Worm (Caenorhabditis elegans) whole organism, mixed stage, embryonic: Measurements from ENCODE around the gene lido-1.

ENCODE experiments used
- ceh-39 ChIP-seq: fragments of 150-350 bp; optimal IDR thresholded peaks from 2 replicates; lab custom pipeline; 2014; ENCODE audit warnings: missing biosample characterization, missing genetic modification characterization
- flh-1 ChIP-seq: fragments of 200-800 bp; sonication (Bioruptor generic); optimal IDR thresholded peaks from 2 replicates; lab custom pipeline; 2018; ENCODE audit warnings: mild to moderate bottlenecking, missing genetic modification characterization, moderate library complexity, missing compliant biosample characterization
- ztf-11 ChIP-seq: fragments of 150-350 bp; optimal IDR thresholded peaks from 2 replicates; lab custom pipeline; 2014; ENCODE audit warnings: missing biosample characterization, missing genetic modification characterization

- TF ChIP-seq ztf-11 (tag; lab: Kevin White, UChicago) (no peak), flh-1 (GFP tag; lab: Kevin White, UChicago) (no peak), ceh-39 (tag; lab: Kevin White, UChicago) (no peak)
Observed at ce11 chrX:17100656-17101055, 4.3 kb upstream of the lido-1 start, which contains the start of gene lido-2.
